Comparison of ENCODE assay signal across 4 fruit fly cellular contexts in genomic region chr3L:21417884-21418536, dm6.
A peak's percentile ranks its signal among the peaks of the same experiment; 100 is the strongest.
TF ChIP-seq lines count a peak whose summit lies in the region.

No protein-coding gene starts in this region.

- TF ChIP-seq CTCF in whole organism, embryonic (GFP tag; optimal IDR thresholded peaks at IDR 0.05; lab: Kevin White, UChicago), result no peak

TF ChIP-seq in whole organism, embryonic, 481 proteins besides CTCF, POLR2A, EP300 and RAD21 (continues in another document):
- peak; percentile 51 for TF ChIP-seq Xbp1 (GFP tag; optimal IDR thresholded peaks at IDR 0.05; lab: Kevin White, UChicago)
- no peak for TF ChIP-seq CG12744 (GFP tag; optimal IDR thresholded peaks at IDR 0.05; lab: Kevin White, UChicago)
- peak; percentile 1 for TF ChIP-seq CG18011 (GFP tag; optimal IDR thresholded peaks at IDR 0.05; lab: Kevin White, UChicago)
- TF ChIP-seq Blimp-1 (GFP tag; optimal IDR thresholded peaks at IDR 0.05; lab: Kevin White, UChicago), result peak; percentile 63
- peak; percentile 75 for TF ChIP-seq CoRest (tag; optimal IDR thresholded peaks at IDR 0.05; lab: Kevin White, UChicago)
- peak; percentile 18 for TF ChIP-seq Six4 (GFP tag; optimal IDR thresholded peaks at IDR 0.05; lab: Kevin White, UChicago)
- TF ChIP-seq ind (GFP tag; optimal IDR thresholded peaks at IDR 0.05; lab: Kevin White, UChicago), result peak; percentile 39
- TF ChIP-seq CG13775 (GFP tag; optimal IDR thresholded peaks at IDR 0.05; lab: Kevin White, UChicago), result peak; percentile 41
- TF ChIP-seq ken (GFP tag; IDR thresholded peaks at IDR 0.05; lab: Robert Waterston, UW), result 0 out of 3 replicates have a peak, but pooled peaks have one; percentile 34
- TF ChIP-seq CG10543 (GFP tag; optimal IDR thresholded peaks at IDR 0.05; lab: Kevin White, UChicago), result peak; percentile 63
- TF ChIP-seq CG2202 (tag; optimal IDR thresholded peaks at IDR 0.05; lab: Kevin White, UChicago), result no peak
- TF ChIP-seq CG8359 (GFP tag; optimal IDR thresholded peaks at IDR 0.05; lab: Kevin White, UChicago; ENCODE audit: borderline replicate concordance), result peak; percentile 14
- TF ChIP-seq CG13624 (GFP tag; optimal IDR thresholded peaks at IDR 0.05; lab: Kevin White, UChicago), result no peak
- peak; percentile 61; the same call in 1 of the 2 replicates for TF ChIP-seq Atf6 (GFP tag; IDR thresholded peaks at IDR 0.05; lab: Robert Waterston, UW)
- no peak for TF ChIP-seq ac (GFP tag; optimal IDR thresholded peaks at IDR 0.05; lab: Kevin White, UChicago)
- peak; percentile 64; the same call in 2 of the 3 replicates for TF ChIP-seq CG11695 (GFP tag; IDR thresholded peaks at IDR 0.05; lab: Robert Waterston, UW)
- TF ChIP-seq Aef1 (GFP tag; IDR thresholded peaks at IDR 0.05; lab: Robert Waterston, UW), result 0 out of 3 replicates have a peak, but pooled peaks have one; percentile 26
- peak; percentile 16 for TF ChIP-seq exex (tag; optimal IDR thresholded peaks at IDR 0.05; lab: Kevin White, UChicago)
- TF ChIP-seq hbn (GFP tag; IDR thresholded peaks at IDR 0.05; lab: Robert Waterston, UW; ENCODE audit: partially characterized antibody), result no peak
- TF ChIP-seq Sry-β (GFP tag; optimal IDR thresholded peaks at IDR 0.05; lab: Kevin White, UChicago), result no peak
- TF ChIP-seq Rfx (GFP tag; IDR thresholded peaks at IDR 0.05; lab: Robert Waterston, UW), result peak; percentile 48; the same call in 1 of the 2 replicates

TF ChIP-seq in whole organism, prepupa, 60 proteins besides CTCF, POLR2A, EP300 and RAD21 (continues in another document):
- TF ChIP-seq CG11762 (GFP tag; optimal IDR thresholded peaks at IDR 0.05; lab: Kevin White, UChicago; ENCODE audit: insufficient read depth) (peak; percentile 72), CG6792 (GFP tag; optimal IDR thresholded peaks at IDR 0.05; lab: Kevin White, UChicago) (peak; percentile 72), CG6854 (GFP tag; optimal IDR thresholded peaks at IDR 0.05; lab: Kevin White, UChicago) (no peak), Eip78C (GFP tag; lab: Kevin White, UChicago) (peak; percentile 92), acj6 (GFP tag; optimal IDR thresholded peaks at IDR 0.05; lab: Kevin White, UChicago) (peak; percentile 73), spab (GFP tag; optimal IDR thresholded peaks at IDR 0.05; lab: Kevin White, UChicago) (peak; percentile 68), fd59A (GFP tag; optimal IDR thresholded peaks at IDR 0.05; lab: Kevin White, UChicago) (peak; percentile 68), CG1621 (tag; optimal IDR thresholded peaks at IDR 0.05; lab: Kevin White, UChicago) (peak; percentile 30), Eip93F (GFP tag; optimal IDR thresholded peaks at IDR 0.05; lab: Kevin White, UChicago) (no peak), achi (GFP tag; optimal IDR thresholded peaks at IDR 0.05; lab: Kevin White, UChicago) (peak; percentile 72), CG4318 (GFP tag; optimal IDR thresholded peaks at IDR 0.05; lab: Kevin White, UChicago) (peak; percentile 69), eg (GFP tag; IDR thresholded peaks at IDR 0.05; lab: Robert Waterston, UW) (0 out of 3 replicates have a peak, but pooled peaks have one; percentile 30), OdsH (GFP tag; optimal IDR thresholded peaks at IDR 0.05; lab: Kevin White, UChicago) (peak; percentile 83), CG6276 (GFP tag; optimal IDR thresholded peaks at IDR 0.05; lab: Kevin White, UChicago) (peak; percentile 76), salr (GFP tag; optimal IDR thresholded peaks at IDR 0.05; lab: Kevin White, UChicago) (peak in 1 of 2 experiments; percentile 71), fd85E (GFP tag; optimal IDR thresholded peaks at IDR 0.05; lab: Kevin White, UChicago) (no peak), topi (GFP tag; optimal IDR thresholded peaks at IDR 0.05; lab: Kevin White, UChicago) (peak; percentile 70), dac (GFP tag; optimal IDR thresholded peaks at IDR 0.05; lab: Kevin White, UChicago) (peak; percentile 33), CG31627 (GFP tag; optimal IDR thresholded peaks at IDR 0.05; lab: Kevin White, UChicago) (peak; percentile 36), svp (GFP tag; lab: Kevin White, UChicago) (peak; percentile 81), CG6808 (GFP tag; optimal IDR thresholded peaks at IDR 0.05; lab: Kevin White, UChicago) (peak; percentile 76), pdm3 (GFP tag; optimal IDR thresholded peaks at IDR 0.05; lab: Kevin White, UChicago) (peak; percentile 73), CG34406 (GFP tag; optimal IDR thresholded peaks at IDR 0.05; lab: Kevin White, UChicago) (peak; percentile 80)

TF ChIP-seq in whole organism, pupa, 21 proteins besides CTCF, POLR2A, EP300 and RAD21:
- TF ChIP-seq CG13204 (GFP tag; optimal IDR thresholded peaks at IDR 0.05; lab: Kevin White, UChicago) (peak; percentile 26), CG12605 (GFP tag; IDR thresholded peaks at IDR 0.05; lab: Robert Waterston, UW) (no peak), gl (tag; optimal IDR thresholded peaks at IDR 0.05; lab: Kevin White, UChicago) (no peak), D1 (tag; optimal IDR thresholded peaks at IDR 0.05; lab: Kevin White, UChicago) (peak; percentile 20), CG8301 (tag; optimal IDR thresholded peaks at IDR 0.05; lab: Kevin White, UChicago) (peak; percentile 79), CG15710 (tag; optimal IDR thresholded peaks at IDR 0.05; lab: Kevin White, UChicago) (peak; percentile 79), CG4496 (GFP tag; IDR thresholded peaks at IDR 0.05; lab: Robert Waterston, UW) (0 out of 3 replicates have a peak, but pooled peaks have one; percentile 28), CG9948 (tag; optimal IDR thresholded peaks at IDR 0.05; lab: Kevin White, UChicago) (peak; percentile 73), CG32121 (GFP tag; IDR thresholded peaks at IDR 0.05; lab: Robert Waterston, UW) (peak; percentile 47), Pif1B (GFP tag; optimal IDR thresholded peaks at IDR 0.05; lab: Kevin White, UChicago) (peak; percentile 65), Snoo (tag; optimal IDR thresholded peaks at IDR 0.05; lab: Kevin White, UChicago) (no peak), EcR (GFP tag; optimal IDR thresholded peaks at IDR 0.05; lab: Kevin White, UChicago) (no peak), Pif1A (GFP tag; optimal IDR thresholded peaks at IDR 0.05; lab: Kevin White, UChicago) (peak; percentile 69), CG34367 (tag; optimal IDR thresholded peaks at IDR 0.05; lab: Kevin White, UChicago) (peak; percentile 56), CG8159 (tag; optimal IDR thresholded peaks at IDR 0.05; lab: Kevin White, UChicago) (peak; percentile 84), CG17806 (tag; optimal IDR thresholded peaks at IDR 0.05; lab: Kevin White, UChicago) (no peak), Ets98B (GFP tag; IDR thresholded peaks at IDR 0.05; lab: Robert Waterston, UW) (peak; percentile 16; the same call in 1 of the 2 replicates), fd96Ca (GFP tag; IDR thresholded peaks at IDR 0.05; lab: Robert Waterston, UW) (0 out of 3 replicates have a peak, but pooled peaks have one; percentile 37), rn (GFP tag; IDR thresholded peaks at IDR 0.05; lab: Robert Waterston, UW) (no peak), CG10348 (GFP tag; IDR thresholded peaks at IDR 0.05; lab: Robert Waterston, UW) (no peak), CG14655 (GFP tag; optimal IDR thresholded peaks at IDR 0.05; lab: Kevin White, UChicago) (peak; percentile 84)

TF ChIP-seq in whole organism, wandering third instar larva, 38 proteins besides CTCF, POLR2A, EP300 and RAD21 (continues in another document):
- TF ChIP-seq lola (GFP tag; optimal IDR thresholded peaks at IDR 0.05; lab: Kevin White, UChicago) (no peak), tai (GFP tag; optimal IDR thresholded peaks at IDR 0.05; lab: Kevin White, UChicago) (no peak), pan (optimal IDR thresholded peaks at IDR 0.05; lab: Kevin White, UChicago) (no peak), Rel (GFP tag; optimal IDR thresholded peaks at IDR 0.05; lab: Kevin White, UChicago) (no peak), Rel (tag; optimal IDR thresholded peaks at IDR 0.05; lab: Kevin White, UChicago) (no peak), Hr78 (GFP tag; optimal IDR thresholded peaks at IDR 0.05; lab: Kevin White, UChicago) (no peak), Hr83 (GFP tag; optimal IDR thresholded peaks at IDR 0.05; lab: Kevin White, UChicago; ENCODE audit: poor library complexity, severe bottlenecking) (no peak), fru (GFP tag; optimal IDR thresholded peaks at IDR 0.05; lab: Kevin White, UChicago) (peak; percentile 32), sv (GFP tag; optimal IDR thresholded peaks at IDR 0.05; lab: Kevin White, UChicago) (no peak), brk (GFP tag; optimal IDR thresholded peaks at IDR 0.05; lab: Kevin White, UChicago) (no peak), Dfd (GFP tag; optimal IDR thresholded peaks at IDR 0.05; lab: Kevin White, UChicago) (no peak), N (GFP tag; optimal IDR thresholded peaks at IDR 0.05; lab: Kevin White, UChicago) (no peak), rgr (GFP tag; optimal IDR thresholded peaks at IDR 0.05; lab: Kevin White, UChicago) (peak; percentile 25), CrebA (GFP tag; optimal IDR thresholded peaks at IDR 0.05; lab: Kevin White, UChicago; ENCODE audit: borderline replicate concordance) (no peak), usp (GFP tag; optimal IDR thresholded peaks at IDR 0.05; lab: Kevin White, UChicago) (no peak), sage (GFP tag; optimal IDR thresholded peaks at IDR 0.05; lab: Kevin White, UChicago) (no peak), Abd-B (GFP tag; optimal IDR thresholded peaks at IDR 0.05; lab: Kevin White, UChicago) (no peak), psq (GFP tag; optimal IDR thresholded peaks at IDR 0.05; lab: Kevin White, UChicago) (peak; percentile 39), GATAd (GFP tag; optimal IDR thresholded peaks at IDR 0.05; lab: Kevin White, UChicago) (no peak), dmrt93B (GFP tag; optimal IDR thresholded peaks at IDR 0.05; lab: Kevin White, UChicago) (peak; percentile 32), HLH106 (tag; optimal IDR thresholded peaks at IDR 0.05; lab: Kevin White, UChicago) (no peak), CG32264 (GFP tag; optimal IDR thresholded peaks at IDR 0.05; lab: Kevin White, UChicago) (no peak), dsf (GFP tag; optimal IDR thresholded peaks at IDR 0.05; lab: Kevin White, UChicago; ENCODE audit: borderline replicate concordance) (no peak), Jra (GFP tag; optimal IDR thresholded peaks at IDR 0.05; lab: Kevin White, UChicago) (no peak), OdsH (GFP tag; optimal IDR thresholded peaks at IDR 0.05; lab: Kevin White, UChicago) (peak; percentile 62), Hnf4 (GFP tag; optimal IDR thresholded peaks at IDR 0.05; lab: Kevin White, UChicago) (no peak), jim (GFP tag; optimal IDR thresholded peaks at IDR 0.05; lab: Kevin White, UChicago) (no peak), Sp1 (GFP tag; optimal IDR thresholded peaks at IDR 0.05; lab: Kevin White, UChicago) (peak; percentile 52), CG9705 (GFP tag; optimal IDR thresholded peaks at IDR 0.05; lab: Kevin White, UChicago) (no peak), dl (GFP tag; optimal IDR thresholded peaks at IDR 0.05; lab: Kevin White, UChicago; ENCODE audit: insufficient read depth in 1 of 2, partially characterized antibody in 2 of 2) (no peak), h (GFP tag; optimal IDR thresholded peaks at IDR 0.05; lab: Kevin White, UChicago) (peak; percentile 49), woc (GFP tag; optimal IDR thresholded peaks at IDR 0.05; lab: Kevin White, UChicago) (peak; percentile 26)

Comparison
In these comparisons a context has a peak if more than half of its experiments do, and no peak if none do; other contexts are left out.
1. Of the 7 proteins assayed by ChIP-seq in both whole organism, embryonic and whole organism, prepupa: peak only in whole organism, embryonic: Blimp-1; only in whole organism, prepupa: CG16779, Gug, Hr39 and Lpt; in both: Sox102F; in neither: 1.